Worm (Caenorhabditis elegans) whole organism, L2 larva: ENCODE measurements around the gene sri-10.

Experiments
- F13H6.1 ChIP-seq: sonication (generic microtip); optimal IDR thresholded peaks from 2 replicates; lab custom pipeline; 2016; ENCODE audit warnings: missing genetic modification characterization, missing compliant biosample characterization
- alr-1 ChIP-seq: fragments of 150-350 bp; optimal IDR thresholded peaks from 2 replicates; lab custom pipeline; 2014; ENCODE audit warnings: missing biosample characterization, missing genetic modification characterization
- aly-2 ChIP-seq: fragments of 150-350 bp; optimal IDR thresholded peaks from 2 replicates; lab custom pipeline; 2014; ENCODE audit warnings: missing biosample characterization, missing genetic modification characterization
- dmd-4 ChIP-seq: sonication (generic microtip); optimal IDR thresholded peaks from 2 replicates; lab custom pipeline; 2017; ENCODE audit warnings: missing biosample characterization, missing genetic modification characterization
- elt-3 ChIP-seq: sonication (generic microtip); optimal IDR thresholded peaks from 2 replicates; lab custom pipeline; 2017; ENCODE audit warnings: missing biosample characterization, missing genetic modification characterization
- fos-1 ChIP-seq: fragments of 150-350 bp; optimal IDR thresholded peaks from 2 replicates; lab custom pipeline; 2014; ENCODE audit warnings: missing biosample characterization, missing genetic modification characterization
- mdl-1 ChIP-seq, 2 experiments: fragments of 150-350 bp in 1 of 2; sonication (generic microtip) in 1 of 2; optimal IDR thresholded peaks; 2 replicates each; lab custom pipeline; 2017; ENCODE audit warnings: missing biosample characterization in 2 of 2, missing genetic modification characterization in 2 of 2
- nhr-237 ChIP-seq: fragments of 150-350 bp; optimal IDR thresholded peaks from 2 replicates; lab custom pipeline; 2014; ENCODE audit warnings: missing biosample characterization, missing genetic modification characterization
- snpc-4 ChIP-seq: fragments of 150-350 bp; optimal IDR thresholded peaks from 2 replicates; lab custom pipeline; 2014; ENCODE audit warnings: missing biosample characterization, missing genetic modification characterization
- unc-39 ChIP-seq: fragments of 150-350 bp; optimal IDR thresholded peaks from 2 replicates; lab custom pipeline; 2014; ENCODE audit warnings: missing biosample characterization, missing genetic modification characterization

DNA sequence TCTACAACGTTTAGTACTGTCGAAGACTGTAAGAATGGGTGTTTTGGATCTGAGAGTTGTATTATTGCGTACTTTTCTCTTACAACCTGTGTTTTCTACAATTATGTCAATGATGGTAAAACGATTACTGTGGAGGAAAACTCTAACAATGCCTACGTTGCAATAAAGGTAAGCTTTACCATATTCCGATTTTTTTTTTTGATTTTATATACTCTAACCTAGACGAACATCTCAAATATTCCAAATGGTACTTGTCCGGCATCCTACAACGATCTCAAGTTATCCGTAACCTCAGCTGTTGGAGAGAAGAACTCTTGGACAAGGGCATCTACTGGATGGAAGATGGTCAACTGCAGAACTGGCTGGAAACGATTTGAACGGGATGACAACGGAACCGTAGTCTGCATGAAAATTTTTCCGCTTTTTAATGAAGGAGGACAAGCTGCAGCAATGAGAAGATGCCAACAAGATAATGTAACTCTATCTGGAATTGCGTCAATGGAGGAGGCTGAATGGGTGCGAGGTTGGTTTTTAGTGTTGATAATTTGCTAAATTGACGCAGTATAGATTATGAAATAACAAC is 34.4 kb downstream of the sri-10 start:
- TF ChIP-seq elt-3 (tag; lab: Kevin White, UChicago) (no peak), mdl-1 (tag; optimal IDR thresholded peaks at IDR 0.05; lab: Kevin White, UChicago) (no peak), aly-2 (tag; lab: Kevin White, UChicago) (no peak), fos-1 (tag; lab: Kevin White, UChicago) (no peak), nhr-237 (no peak), unc-39 (tag; lab: Kevin White, UChicago) (no peak), F13H6.1 (tag; lab: Kevin White, UChicago) (no peak), alr-1 (tag; lab: Kevin White, UChicago) (no peak), snpc-4 (tag; lab: Kevin White, UChicago) (no peak), dmd-4 (no peak)
